Fruit fly (Drosophila melanogaster) whole organism, prepupa: ENCODE measurements around the gene Prosbeta4.

Source experiments
- CG10669 ChIP-seq: fragments of 200-800 bp; sonication (Bioruptor generic); optimal IDR thresholded peaks from 3 replicates; lab custom pipeline; 2018; ENCODE audit warnings: missing biosample characterization, mild to moderate bottlenecking, missing genetic modification characterization, moderate library complexity
- CG11294 ChIP-seq: fragments of 200-800 bp; sonication (Bioruptor generic); IDR thresholded peaks from 2 replicates; pipeline ENCODE4 v1.3.6; 2022; ENCODE audit warnings: missing biosample characterization, missing genetic modification characterization
- CG11762 ChIP-seq: fragments of 200-800 bp; sonication (Bioruptor generic); optimal IDR thresholded peaks from 3 replicates; lab custom pipeline; 2016; ENCODE audit warnings: missing biosample characterization, missing genetic modification characterization; ENCODE audit not compliant: insufficient read depth
- CG11902 ChIP-seq: fragments of 200-800 bp; sonication (Bioruptor generic); optimal IDR thresholded peaks from 3 replicates; lab custom pipeline; 2016; ENCODE audit warnings: missing biosample characterization, missing genetic modification characterization
- CG15336 ChIP-seq: fragments of 200-800 bp; sonication (Bioruptor generic); IDR thresholded peaks from 2 replicates; pipeline ENCODE4 v1.3.6; 2022; ENCODE audit warnings: missing biosample characterization, missing genetic modification characterization
- CG1621 ChIP-seq: fragments of 200-800 bp; sonication (Bioruptor generic); optimal IDR thresholded peaks from 3 replicates; lab custom pipeline; 2018; ENCODE audit warnings: missing biosample characterization, mild to moderate bottlenecking, missing genetic modification characterization
- CG3032 ChIP-seq: fragments of 200-800 bp; optimal IDR thresholded peaks from 2 replicates; lab custom pipeline; 2019; ENCODE audit warnings: missing biosample characterization, mild to moderate bottlenecking, missing genetic modification characterization, moderate library complexity
- CG31627 ChIP-seq: fragments of 200-800 bp; sonication (Bioruptor generic); optimal IDR thresholded peaks from 3 replicates; lab custom pipeline; 2016; ENCODE audit warnings: missing biosample characterization, missing genetic modification characterization
- CG32006 ChIP-seq: fragments of 200-800 bp; sonication (Bioruptor generic); optimal IDR thresholded peaks from 3 replicates; lab custom pipeline; 2017; ENCODE audit warnings: missing biosample characterization, mild to moderate bottlenecking, missing genetic modification characterization
- CG34406 ChIP-seq: fragments of 200-800 bp; sonication (Bioruptor generic); optimal IDR thresholded peaks from 3 replicates; lab custom pipeline; 2016; ENCODE audit warnings: missing biosample characterization, missing genetic modification characterization
- CG3919 ChIP-seq: fragments of 200-800 bp; sonication (Bioruptor generic); optimal IDR thresholded peaks from 3 replicates; lab custom pipeline; 2016; ENCODE audit warnings: missing biosample characterization, missing genetic modification characterization
- CG4318 ChIP-seq: fragments of 200-800 bp; sonication (Bioruptor generic); optimal IDR thresholded peaks from 3 replicates; lab custom pipeline; 2017; ENCODE audit warnings: missing biosample characterization, mild to moderate bottlenecking, missing genetic modification characterization
- CG6163 ChIP-seq: fragments of 200-800 bp; sonication (Bioruptor generic); IDR thresholded peaks from 3 replicates; pipeline ENCODE4 v1.3.6; 2022; ENCODE audit warnings: missing biosample characterization, missing genetic modification characterization
- CG6276 ChIP-seq: fragments of 200-800 bp; sonication (Bioruptor generic); optimal IDR thresholded peaks from 2 replicates; lab custom pipeline; 2017; ENCODE audit warnings: missing biosample characterization, mild to moderate bottlenecking, missing genetic modification characterization
- CG6792 ChIP-seq: fragments of 200-800 bp; sonication (Bioruptor generic); optimal IDR thresholded peaks from 3 replicates; lab custom pipeline; 2016; ENCODE audit warnings: missing biosample characterization, missing genetic modification characterization
- CG6808 ChIP-seq: fragments of 200-800 bp; sonication (Bioruptor generic); optimal IDR thresholded peaks from 3 replicates; lab custom pipeline; 2017; ENCODE audit warnings: missing biosample characterization, missing genetic modification characterization, mild to moderate bottlenecking, moderate library complexity, missing genetic modification reagents
- CG6854 ChIP-seq: fragments of 200-800 bp; sonication (Bioruptor generic); optimal IDR thresholded peaks from 2 replicates; lab custom pipeline; 2017; ENCODE audit warnings: missing biosample characterization, mild to moderate bottlenecking, missing genetic modification characterization
- CG8319 ChIP-seq: fragments of 200-800 bp; sonication (Bioruptor generic); optimal IDR thresholded peaks from 3 replicates; lab custom pipeline; 2016; ENCODE audit warnings: missing biosample characterization, missing genetic modification characterization
- CG8632 ChIP-seq: fragments of 200-800 bp; sonication (Bioruptor generic); optimal IDR thresholded peaks from 3 replicates; lab custom pipeline; 2016; ENCODE audit warnings: missing biosample characterization, missing genetic modification characterization
- Eip78C ChIP-seq: fragments of 200-800 bp; sonication (Bioruptor generic); peaks from one replicate; lab custom pipeline; 2016; ENCODE audit warnings: missing biosample characterization, missing genetic modification characterization
- Ets21C ChIP-seq: fragments of 200-800 bp; sonication (Bioruptor generic); optimal IDR thresholded peaks from 3 replicates; lab custom pipeline; 2016; ENCODE audit warnings: missing biosample characterization, missing genetic modification characterization
- Ets96B ChIP-seq: fragments of 200-800 bp; optimal IDR thresholded peaks from 2 replicates; lab custom pipeline; 2019; ENCODE audit warnings: missing biosample characterization, mild to moderate bottlenecking, missing genetic modification characterization, moderate library complexity
- Gug ChIP-seq: fragments of 200-800 bp; sonication (Bioruptor generic); IDR thresholded peaks from 2 replicates; pipeline ENCODE4 v1.3.6; 2022; ENCODE audit warnings: missing biosample characterization, missing genetic modification characterization
- Hr38 ChIP-seq: sonication (Bioruptor generic); optimal IDR thresholded peaks from 2 replicates; lab custom pipeline; 2016; ENCODE audit warnings: missing biosample characterization, missing genetic modification characterization
- Hr4 ChIP-seq: fragments of 200-800 bp; sonication (Bioruptor generic); optimal IDR thresholded peaks from 3 replicates; lab custom pipeline; 2016; ENCODE audit warnings: missing biosample characterization, missing genetic modification characterization
- Lpt ChIP-seq: fragments of 200-800 bp; sonication (Bioruptor generic); optimal IDR thresholded peaks from 3 replicates; lab custom pipeline; 2016; ENCODE audit warnings: missing biosample characterization, missing genetic modification characterization
- Met ChIP-seq: fragments of 200-800 bp; sonication (Bioruptor generic); optimal IDR thresholded peaks from 3 replicates; lab custom pipeline; 2016; ENCODE audit warnings: missing biosample characterization, missing genetic modification characterization
- OdsH ChIP-seq: fragments of 200-800 bp; sonication (Bioruptor generic); optimal IDR thresholded peaks from 3 replicates; lab custom pipeline; 2016; ENCODE audit warnings: missing biosample characterization, missing genetic modification characterization
- Sox14 ChIP-seq: fragments of 200-800 bp; sonication (Bioruptor generic); optimal IDR thresholded peaks from 3 replicates; lab custom pipeline; 2016; ENCODE audit warnings: missing biosample characterization, missing genetic modification characterization
- Sox15 ChIP-seq: fragments of 200-800 bp; sonication (Bioruptor generic); optimal IDR thresholded peaks from 3 replicates; lab custom pipeline; 2016; ENCODE audit warnings: missing biosample characterization, missing genetic modification characterization
- achi ChIP-seq: fragments of 200-800 bp; sonication (Bioruptor generic); optimal IDR thresholded peaks from 3 replicates; lab custom pipeline; 2016; ENCODE audit warnings: missing biosample characterization, missing genetic modification characterization
- cyc ChIP-seq: fragments of 200-800 bp; sonication (Bioruptor generic); optimal IDR thresholded peaks from 3 replicates; lab custom pipeline; 2016; ENCODE audit warnings: missing biosample characterization, missing genetic modification characterization
- eg ChIP-seq: fragments of 200-800 bp; sonication (Bioruptor generic); IDR thresholded peaks from 3 replicates; pipeline ENCODE4 v1.3.6; 2022; ENCODE audit warnings: missing biosample characterization, missing genetic modification characterization
- esn ChIP-seq: fragments of 200-800 bp; sonication (Bioruptor generic); optimal IDR thresholded peaks from 2 replicates; lab custom pipeline; 2016; ENCODE audit warnings: missing biosample characterization, mild to moderate bottlenecking, missing genetic modification characterization, moderate library complexity
- fd59A ChIP-seq: fragments of 200-800 bp; sonication (Bioruptor generic); optimal IDR thresholded peaks from 2 replicates; lab custom pipeline; 2017; ENCODE audit warnings: missing biosample characterization, mild to moderate bottlenecking, missing genetic modification characterization, missing genetic modification reagents
- fd85E ChIP-seq: fragments of 200-800 bp; sonication (Bioruptor generic); optimal IDR thresholded peaks from 3 replicates; lab custom pipeline; 2016; ENCODE audit warnings: missing biosample characterization, missing genetic modification characterization
- fkh ChIP-seq: fragments of 200-800 bp; sonication (Bioruptor generic); optimal IDR thresholded peaks from 3 replicates; lab custom pipeline; 2017; ENCODE audit warnings: missing biosample characterization, mild to moderate bottlenecking, missing genetic modification characterization, moderate library complexity
- net ChIP-seq: fragments of 200-800 bp; sonication (Bioruptor generic); optimal IDR thresholded peaks from 3 replicates; lab custom pipeline; 2016; ENCODE audit warnings: missing biosample characterization, missing genetic modification characterization
- pdm3 ChIP-seq: fragments of 200-800 bp; sonication (Bioruptor generic); optimal IDR thresholded peaks from 3 replicates; lab custom pipeline; 2016; ENCODE audit warnings: missing biosample characterization, missing genetic modification characterization
- salr ChIP-seq, 2 experiments: fragments of 200-800 bp; sonication (Bioruptor generic); optimal IDR thresholded peaks; 3 replicates each; lab custom pipeline; 2016 to 2018; ENCODE audit warnings: missing biosample characterization in 2 of 2, missing genetic modification characterization in 2 of 2, mild to moderate bottlenecking in 1 of 2
- spab ChIP-seq: fragments of 200-800 bp; sonication (Bioruptor generic); optimal IDR thresholded peaks from 2 replicates; lab custom pipeline; 2017; ENCODE audit warnings: missing biosample characterization, mild to moderate bottlenecking, missing genetic modification characterization, missing genetic modification reagents
- ss ChIP-seq, 2 experiments: fragments of 200-800 bp; sonication (Bioruptor generic); optimal IDR thresholded peaks; 2 replicates in 1 of 2; 3 replicates in 1 of 2; lab custom pipeline; 2017 to 2018; ENCODE audit warnings: mild to moderate bottlenecking in 2 of 2, missing biosample characterization in 2 of 2, missing genetic modification characterization in 2 of 2, moderate library complexity in 1 of 2
- topi ChIP-seq: fragments of 200-800 bp; sonication (Bioruptor generic); optimal IDR thresholded peaks from 3 replicates; lab custom pipeline; 2016; ENCODE audit warnings: missing biosample characterization, missing genetic modification characterization
- vri ChIP-seq: fragments of 200-800 bp; sonication (Bioruptor generic); optimal IDR thresholded peaks from 3 replicates; lab custom pipeline; 2016; ENCODE audit warnings: missing biosample characterization, mild to moderate bottlenecking, missing genetic modification characterization

The Prosbeta4 gene

dm6 chr2L:16709693-16710092, 22.2 kb downstream of the Prosbeta4 start (continued):
- TF ChIP-seq CG10669 (GFP tag; lab: Kevin White, UChicago), result no peak
- TF ChIP-seq CG1621 (tag; lab: Kevin White, UChicago), result no peak
- TF ChIP-seq pdm3 (GFP tag; lab: Kevin White, UChicago), result peak; percentile 27
- peak; percentile 81 for TF ChIP-seq Eip78C (GFP tag; lab: Kevin White, UChicago)
- peak; percentile 45 for TF ChIP-seq OdsH (GFP tag; lab: Kevin White, UChicago)
- TF ChIP-seq net (GFP tag; lab: Kevin White, UChicago), result peak; percentile 70
- peak; percentile 36 for TF ChIP-seq CG3919 (GFP tag; lab: Kevin White, UChicago)
- peak; percentile 84 for TF ChIP-seq CG32006 (GFP tag; lab: Kevin White, UChicago)
- no peak for TF ChIP-seq CG11294 (GFP tag; lab: Robert Waterston, UW)
- TF ChIP-seq Gug (GFP tag; lab: Robert Waterston, UW), result no peak
- TF ChIP-seq CG3032 (tag; lab: Kevin White, UChicago), result no peak
- TF ChIP-seq topi (GFP tag; lab: Kevin White, UChicago), result no peak
- no peak for TF ChIP-seq CG6854 (GFP tag; lab: Kevin White, UChicago)
- no peak for TF ChIP-seq fkh (GFP tag; lab: Kevin White, UChicago)
- no peak for TF ChIP-seq fd85E (GFP tag; lab: Kevin White, UChicago)
- no peak for TF ChIP-seq Hr38
- no peak for TF ChIP-seq CG31627 (GFP tag; lab: Kevin White, UChicago)
- TF ChIP-seq, all 60 proteins: peak for 19

dm6 chr2L:16706882-16707775, 24.8 kb downstream of the Prosbeta4 start:
- TF ChIP-seq CG3919 (GFP tag; lab: Kevin White, UChicago), result no peak
- TF ChIP-seq Sox14 (GFP tag; lab: Kevin White, UChicago), result no peak
- peak; percentile 9 for TF ChIP-seq CG32006 (GFP tag; lab: Kevin White, UChicago)
- TF ChIP-seq Eip78C (GFP tag; lab: Kevin White, UChicago), result peak; percentile 56
- peak; percentile 47 for TF ChIP-seq Hr4 (GFP tag; lab: Kevin White, UChicago)
- TF ChIP-seq Hr38, result no peak
- 0 out of 3 replicates have a peak, but pooled peaks have one; percentile 36 for TF ChIP-seq CG6163 (GFP tag; lab: Robert Waterston, UW)

- TF ChIP-seq CG3032 (tag; lab: Kevin White, UChicago) (no peak), Sox15 (peak; percentile 25), Ets96B (tag; lab: Kevin White, UChicago) (peak; percentile 5), fd59A (GFP tag; lab: Kevin White, UChicago) (no peak), CG15336 (peak; percentile 34; the same call in 1 of the 2 replicates), salr (GFP tag; optimal IDR thresholded peaks at IDR 0.05; lab: Kevin White, UChicago) (peak in 1 of 2 experiments; percentile 6), achi (GFP tag; lab: Kevin White, UChicago) (peak; percentile 39), CG31627 (GFP tag; lab: Kevin White, UChicago) (peak; percentile 38), CG34406 (GFP tag; lab: Kevin White, UChicago) (no peak), cyc (GFP tag; lab: Kevin White, UChicago) (peak; percentile 24), vri (GFP tag; lab: Kevin White, UChicago) (no peak), eg (GFP tag; lab: Robert Waterston, UW) (no peak), spab (no peak), CG4318 (GFP tag; lab: Kevin White, UChicago) (no peak), Ets21C (peak; percentile 43), Sox14 (GFP tag; lab: Kevin White, UChicago) (peak; percentile 61), CG6792 (GFP tag; lab: Kevin White, UChicago) (peak; percentile 18), CG8632 (GFP tag; lab: Kevin White, UChicago) (peak; percentile 10), CG11762 (no peak), fd85E (GFP tag; lab: Kevin White, UChicago) (no peak), Lpt (GFP tag; lab: Kevin White, UChicago) (no peak), Hr4 (GFP tag; lab: Kevin White, UChicago) (peak; percentile 62), CG6808 (GFP tag; lab: Kevin White, UChicago) (no peak), Met (GFP tag; lab: Kevin White, UChicago) (no peak), esn (GFP tag; lab: Kevin White, UChicago) (peak; percentile 64), ss (GFP tag; optimal IDR thresholded peaks at IDR 0.05; lab: Kevin White, UChicago) (no peak), topi (GFP tag; lab: Kevin White, UChicago) (peak; percentile 60), CG6854 (GFP tag; lab: Kevin White, UChicago) (no peak), CG6276 (no peak), CG11902 (GFP tag; lab: Kevin White, UChicago) (peak; percentile 18), Hr38 (no peak), Eip78C (GFP tag; lab: Kevin White, UChicago) (peak; percentile 86), CG8319 (no peak)
These were observed 28.2 kb downstream of the Prosbeta4 start for dm6 chr2L:16703753-16704152.
